Worm (Caenorhabditis elegans) whole organism, young adult: ENCODE results near the gene npp-5.
A peak's percentile ranks its signal among the peaks of the same experiment; 100 is the strongest.

Experiments used
- B0261.1 ChIP-seq: sonication (generic microtip); optimal IDR thresholded peaks from 2 replicates; lab custom pipeline; 2016; ENCODE audit warnings: mild to moderate bottlenecking, missing genetic modification characterization, moderate library complexity, missing compliant biosample characterization
- B0336.3 ChIP-seq: fragments of 200-800 bp; sonication (Bioruptor generic); IDR thresholded peaks from 2 replicates; pipeline ENCODE4 v1.3.6; 2022; ENCODE audit warnings: missing genetic modification characterization, missing compliant biosample characterization
- C06A6.2 ChIP-seq: fragments of 200-800 bp; sonication (Bioruptor generic); conservative IDR thresholded peaks from 2 replicates; pipeline ENCODE4 v1.3.6; 2022; ENCODE audit warnings: missing genetic modification characterization, missing compliant biosample characterization
- D2030.7 ChIP-seq: fragments of 200-800 bp; sonication (Bioruptor generic); IDR thresholded peaks from 2 replicates; pipeline ENCODE4 v1.3.6; 2022; ENCODE audit warnings: missing genetic modification reagents, missing genetic modification characterization, missing compliant biosample characterization
- F52B5.7 ChIP-seq: sonication (generic microtip); optimal IDR thresholded peaks from 2 replicates; lab custom pipeline; 2016; ENCODE audit warnings: mild to moderate bottlenecking, missing genetic modification characterization, missing compliant biosample characterization
- F57C9.4 ChIP-seq: sonication (generic microtip); optimal IDR thresholded peaks from 2 replicates; lab custom pipeline; 2017; ENCODE audit warnings: mild to moderate bottlenecking, missing genetic modification characterization, missing compliant biosample characterization
- K12H6.12 ChIP-seq: fragments of 200-800 bp; sonication (Bioruptor generic); optimal IDR thresholded peaks from 2 replicates; lab custom pipeline; 2018; ENCODE audit warnings: mild to moderate bottlenecking, missing genetic modification characterization, missing compliant biosample characterization
- T07F8.4 ChIP-seq: sonication (generic microtip); optimal IDR thresholded peaks from 2 replicates; lab custom pipeline; 2016; ENCODE audit warnings: mild to moderate bottlenecking, missing genetic modification characterization, moderate library complexity, missing compliant biosample characterization
- Y53F4B.3 ChIP-seq: fragments of 200-800 bp; sonication (Bioruptor generic); IDR thresholded peaks from 2 replicates; pipeline ENCODE4 v1.3.6; 2022; ENCODE audit warnings: missing genetic modification reagents, missing genetic modification characterization, missing compliant biosample characterization
- Y67H2A.10 ChIP-seq: fragments of 200-800 bp; sonication (Bioruptor generic); conservative IDR thresholded peaks from 2 replicates; pipeline ENCODE4 v1.3.6; 2022; ENCODE audit warnings: missing genetic modification reagents, missing genetic modification characterization, missing compliant biosample characterization
- Y95B8A.8 ChIP-seq: fragments of 200-800 bp; sonication (Bioruptor generic); IDR thresholded peaks from 2 replicates; pipeline ENCODE4 v1.3.6; 2022; ENCODE audit warnings: missing genetic modification reagents, missing genetic modification characterization, missing compliant biosample characterization
- ZK185.1 ChIP-seq: sonication (generic microtip); optimal IDR thresholded peaks from 2 replicates; lab custom pipeline; 2016; ENCODE audit warnings: mild to moderate bottlenecking, missing genetic modification characterization, missing compliant biosample characterization; ENCODE audit not compliant: poor library complexity, severe bottlenecking
- aptf-2 ChIP-seq: fragments of 200-800 bp; sonication (Bioruptor generic); conservative IDR thresholded peaks from 2 replicates; pipeline ENCODE4 v1.3.6; 2022; ENCODE audit warnings: missing genetic modification reagents, missing genetic modification characterization, missing compliant biosample characterization
- atf-7 ChIP-seq: sonication (generic microtip); optimal IDR thresholded peaks from 2 replicates; lab custom pipeline; 2017; ENCODE audit warnings: mild to moderate bottlenecking, missing genetic modification characterization, missing compliant biosample characterization
- attf-5 ChIP-seq: fragments of 200-800 bp; sonication (Bioruptor generic); optimal IDR thresholded peaks from 2 replicates; lab custom pipeline; 2018; ENCODE audit warnings: mild to moderate bottlenecking, missing genetic modification characterization, missing compliant biosample characterization
- bed-2 ChIP-seq: fragments of 200-800 bp; sonication (Bioruptor generic); IDR thresholded peaks from 2 replicates; pipeline ENCODE4 v1.3.6; 2022; ENCODE audit warnings: missing genetic modification reagents, missing genetic modification characterization, missing compliant biosample characterization
- cebp-1 ChIP-seq, 2 experiments: fragments of 200-800 bp in 1 of 2; sonication (Bioruptor generic) in 1 of 2; sonication (generic microtip) in 1 of 2; IDR thresholded peaks in 1 of 2; optimal IDR thresholded peaks in 1 of 2; 2 replicates each; pipeline versions ENCODE4 v1.3.6 to Lab custom; 2017 to 2022; ENCODE audit warnings: missing compliant biosample characterization in 2 of 2, missing genetic modification characterization in 2 of 2, mild to moderate bottlenecking in 1 of 2, missing genetic modification reagents in 1 of 2, moderate library complexity in 1 of 2
- cebp-2 ChIP-seq: fragments of 200-800 bp; sonication (Bioruptor generic); IDR thresholded peaks from 2 replicates; pipeline ENCODE4 v1.3.6; 2022; ENCODE audit warnings: missing genetic modification characterization, missing compliant biosample characterization
- ceh-27 ChIP-seq: fragments of 200-800 bp; sonication (Bioruptor generic); optimal IDR thresholded peaks from 2 replicates; lab custom pipeline; 2018; ENCODE audit warnings: mild to moderate bottlenecking, missing genetic modification characterization, moderate library complexity, missing compliant biosample characterization
- ceh-40 ChIP-seq: fragments of 200-800 bp; sonication (Bioruptor generic); IDR thresholded peaks from 2 replicates; pipeline ENCODE4 v1.3.6; 2022; ENCODE audit warnings: missing genetic modification characterization, missing compliant biosample characterization
- chd-7 ChIP-seq: sonication (generic microtip); optimal IDR thresholded peaks from 2 replicates; lab custom pipeline; 2016; ENCODE audit warnings: mild to moderate bottlenecking, missing genetic modification characterization, moderate library complexity, missing compliant biosample characterization
- egl-44 ChIP-seq: fragments of 200-800 bp; sonication (Bioruptor generic); IDR thresholded peaks from 2 replicates; pipeline ENCODE4 v1.3.6; 2022; ENCODE audit warnings: missing genetic modification reagents, missing genetic modification characterization, missing compliant biosample characterization
- ekl-4 ChIP-seq: fragments of 200-800 bp; sonication (Bioruptor generic); IDR thresholded peaks from 2 replicates; pipeline ENCODE4 v1.3.6; 2022; ENCODE audit warnings: missing genetic modification reagents, missing genetic modification characterization, missing compliant biosample characterization
- hmg-1.2 ChIP-seq: fragments of 200-800 bp; sonication (Bioruptor generic); IDR thresholded peaks from 2 replicates; pipeline ENCODE4 v1.3.6; 2022; ENCODE audit warnings: missing genetic modification reagents, missing genetic modification characterization, missing compliant biosample characterization
- hrde-1 ChIP-seq: sonication (generic microtip); optimal IDR thresholded peaks from 2 replicates; lab custom pipeline; 2016; ENCODE audit warnings: missing genetic modification characterization, mild to moderate bottlenecking, missing compliant biosample characterization, moderate library complexity, missing genotype, missing genetic modification reagents, borderline replicate concordance
- lin-40 ChIP-seq: sonication (generic microtip); optimal IDR thresholded peaks from 2 replicates; lab custom pipeline; 2016; ENCODE audit warnings: missing genetic modification characterization, mild to moderate bottlenecking, missing compliant biosample characterization, missing genotype, missing genetic modification reagents
- lin-54 ChIP-seq: fragments of 200-800 bp; sonication (Bioruptor generic); optimal IDR thresholded peaks from 2 replicates; lab custom pipeline; 2018; ENCODE audit warnings: mild to moderate bottlenecking, missing genetic modification characterization, missing compliant biosample characterization
- lir-1 ChIP-seq: fragments of 200-800 bp; sonication (Bioruptor generic); conservative IDR thresholded peaks from 2 replicates; pipeline ENCODE4 v1.3.6; 2022; ENCODE audit warnings: missing genetic modification reagents, missing genetic modification characterization, missing compliant biosample characterization
- lsl-1 ChIP-seq: fragments of 200-800 bp; sonication (Bioruptor generic); optimal IDR thresholded peaks from 2 replicates; lab custom pipeline; 2018; ENCODE audit warnings: mild to moderate bottlenecking, missing genetic modification characterization, moderate library complexity, missing compliant biosample characterization
- madf-10 ChIP-seq: sonication (generic microtip); optimal IDR thresholded peaks from 2 replicates; lab custom pipeline; 2016; ENCODE audit warnings: mild to moderate bottlenecking, missing genetic modification characterization, missing compliant biosample characterization
- madf-8 ChIP-seq: fragments of 200-800 bp; sonication (Bioruptor generic); conservative IDR thresholded peaks from 2 replicates; pipeline ENCODE4 v1.3.6; 2022; ENCODE audit warnings: missing genetic modification reagents, missing genetic modification characterization, missing compliant biosample characterization
- nfya-1 ChIP-seq: sonication (generic microtip); optimal IDR thresholded peaks from 2 replicates; lab custom pipeline; 2017; ENCODE audit warnings: antibody characterized with exemption, missing compliant biosample characterization, missing genetic modification characterization, borderline replicate concordance; ENCODE audit not compliant: insufficient read depth
- nfya-2 ChIP-seq: fragments of 200-800 bp; sonication (Bioruptor generic); IDR thresholded peaks from 2 replicates; pipeline ENCODE4 v1.3.6; 2022; ENCODE audit warnings: missing genetic modification reagents, missing genetic modification characterization, missing compliant biosample characterization
- nhr-27 ChIP-seq: fragments of 200-800 bp; sonication (Bioruptor generic); optimal IDR thresholded peaks from 2 replicates; lab custom pipeline; 2018; ENCODE audit warnings: mild to moderate bottlenecking, missing genetic modification characterization, moderate library complexity, missing compliant biosample characterization
- nhr-80 ChIP-seq: sonication (generic microtip); optimal IDR thresholded peaks from 2 replicates; lab custom pipeline; 2016; ENCODE audit warnings: missing genetic modification characterization, missing compliant biosample characterization
- rcor-1 ChIP-seq: fragments of 200-800 bp; sonication (Bioruptor generic); IDR thresholded peaks from 2 replicates; pipeline ENCODE4 v1.3.6; 2022; ENCODE audit warnings: missing genetic modification reagents, missing genetic modification characterization, missing compliant biosample characterization
- rec-8 ChIP-seq, 2 experiments: sonication (generic microtip); optimal IDR thresholded peaks; 2 replicates each; lab custom pipeline; 2016; ENCODE audit warnings: mild to moderate bottlenecking in 2 of 2, missing genetic modification characterization in 2 of 2, missing genetic modification reagents in 2 of 2, missing genotype in 2 of 2, missing biosample characterization in 1 of 2, missing compliant biosample characterization in 1 of 2, moderate library complexity in 1 of 2
- repo-1 ChIP-seq: sonication (generic microtip); optimal IDR thresholded peaks from 2 replicates; lab custom pipeline; 2017; ENCODE audit warnings: mild to moderate bottlenecking, missing genetic modification characterization, missing compliant biosample characterization
- snpc-4 ChIP-seq, 5 experiments: fragments of 150-350 bp in 1 of 5; sonication (generic microtip) in 4 of 5; optimal IDR thresholded peaks; 2 replicates each; lab custom pipeline; 2014 to 2018; ENCODE audit warnings: missing genetic modification characterization in 5 of 5, missing biosample characterization in 3 of 5, antibody characterized with exemption in 2 of 5, mild to moderate bottlenecking in 2 of 5, missing compliant biosample characterization in 2 of 5, missing genotype in 2 of 5, moderate library complexity in 2 of 5, missing genetic modification reagents in 1 of 5
- tbp1 ChIP-seq: fragments of 200-800 bp; sonication (Bioruptor generic); optimal IDR thresholded peaks from 2 replicates; lab custom pipeline; 2018; ENCODE audit warnings: mild to moderate bottlenecking, missing genetic modification characterization, missing compliant biosample characterization
- xnd-1 ChIP-seq: sonication (generic microtip); optimal IDR thresholded peaks from 2 replicates; lab custom pipeline; 2016; ENCODE audit warnings: missing genotype, missing genetic modification reagents, missing genetic modification characterization, missing compliant biosample characterization
- ztf-18 ChIP-seq: sonication (generic microtip); optimal IDR thresholded peaks from 2 replicates; lab custom pipeline; 2016; ENCODE audit warnings: missing genotype, mild to moderate bottlenecking, missing genetic modification characterization, missing compliant biosample characterization
- ztf-26 ChIP-seq: sonication (generic microtip); optimal IDR thresholded peaks from 2 replicates; lab custom pipeline; 2017; ENCODE audit warnings: missing genetic modification characterization, missing compliant biosample characterization
- ztf-6 ChIP-seq: fragments of 200-800 bp; sonication (Bioruptor generic); IDR thresholded peaks from 2 replicates; pipeline ENCODE4 v1.3.6; 2022; ENCODE audit warnings: missing genetic modification reagents, missing genetic modification characterization, missing compliant biosample characterization

The npp-5 gene

ce11 chrII:11619171-11619570, 19.6 kb upstream of the npp-5 start (continued):
- no peak for TF ChIP-seq bed-2 (GFP tag; lab: Robert Waterston, UW)
- no peak for TF ChIP-seq C06A6.2 (GFP tag; lab: Robert Waterston, UW)
- TF ChIP-seq cebp-2 (GFP tag; lab: Robert Waterston, UW) = no peak
- TF ChIP-seq tbp1 (GFP tag; lab: Kevin White, UChicago) = peak; percentile 18
- TF ChIP-seq cebp-1 (GFP tag; IDR thresholded peaks at IDR 0.05; lab: Robert Waterston, UW) = no peak
- peak; percentile 62 for TF ChIP-seq cebp-1 (tag; optimal IDR thresholded peaks at IDR 0.05; lab: Kevin White, UChicago)
- peak; percentile 57; the same call in 1 of the 2 replicates for TF ChIP-seq hmg-1.2 (GFP tag; lab: Robert Waterston, UW)
- TF ChIP-seq atf-7 (tag; lab: Kevin White, UChicago) = no peak
- no peak for TF ChIP-seq madf-10
- 0 out of 2 replicates have a peak, but pooled peaks have one; percentile 49 for TF ChIP-seq egl-44 (GFP tag; lab: Robert Waterston, UW)
- no peak for TF ChIP-seq ztf-6 (GFP tag; lab: Robert Waterston, UW)
- no peak for TF ChIP-seq B0261.1 (tag; lab: Kevin White, UChicago)
- peak; percentile 49 for TF ChIP-seq ceh-27 (GFP tag; lab: Kevin White, UChicago)
- TF ChIP-seq ztf-18 (tag; lab: Kevin White, UChicago) = no peak
- TF ChIP-seq snpc-4 (GFP tag; optimal IDR thresholded peaks at IDR 0.05; lab: Kevin White, UChicago) = no peak
- peak in 1 of 4 experiments; percentile 0 for TF ChIP-seq snpc-4 (tag; optimal IDR thresholded peaks at IDR 0.05; lab: Kevin White, UChicago)
- no peak for TF ChIP-seq xnd-1 (tag; lab: Kevin White, UChicago)
- TF ChIP-seq nfya-2 (GFP tag; lab: Robert Waterston, UW) = no peak
- no peak for TF ChIP-seq Y67H2A.10 (GFP tag; lab: Robert Waterston, UW)
- TF ChIP-seq lin-54 (GFP tag; lab: Kevin White, UChicago) = no peak
- TF ChIP-seq lin-40 (tag; lab: Kevin White, UChicago) = peak; percentile 47
- TF ChIP-seq ekl-4 = peak; percentile 28; the same call in 1 of the 2 replicates
- TF ChIP-seq, all 124 proteins: peak for 13

DNA sequence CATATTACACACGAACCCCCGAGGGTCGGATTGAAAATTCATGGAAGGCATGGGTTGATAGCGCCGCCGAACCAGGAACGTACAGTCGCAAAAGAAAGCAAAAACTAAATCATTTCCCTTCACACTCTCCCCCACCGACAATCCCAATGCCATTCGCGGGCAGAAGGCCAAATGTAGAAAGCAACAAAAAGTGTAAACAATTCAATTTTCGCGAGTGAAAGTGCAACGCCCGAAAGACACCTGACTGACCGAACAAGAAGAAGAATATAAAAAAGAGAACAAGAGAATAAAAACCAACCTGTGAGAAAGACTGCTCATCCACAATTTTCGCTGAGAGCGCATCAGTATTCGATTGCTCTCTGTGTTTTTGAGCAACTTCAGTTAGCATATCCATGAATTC, 18.1 kb upstream of the npp-5 start:
- TF ChIP-seq cebp-2 (GFP tag; lab: Robert Waterston, UW) (no peak), K12H6.12 (tag; lab: Kevin White, UChicago) (no peak), rcor-1 (GFP tag; lab: Robert Waterston, UW) (no peak), lsl-1 (no peak), lin-54 (GFP tag; lab: Kevin White, UChicago) (no peak), nhr-27 (tag; lab: Kevin White, UChicago) (no peak), attf-5 (GFP tag; lab: Kevin White, UChicago) (peak; percentile 8), F52B5.7 (no peak), repo-1 (tag; lab: Kevin White, UChicago) (no peak), T07F8.4 (no peak), hrde-1 (tag; lab: Kevin White, UChicago) (no peak), madf-10 (no peak), B0336.3 (GFP tag; lab: Robert Waterston, UW) (no peak), aptf-2 (no peak), lin-40 (tag; lab: Kevin White, UChicago) (peak; percentile 22), madf-8 (GFP tag; lab: Robert Waterston, UW) (no peak), Y95B8A.8 (GFP tag; lab: Robert Waterston, UW) (no peak), ztf-26 (tag; lab: Kevin White, UChicago) (peak; percentile 18), nfya-1 (tag; lab: Kevin White, UChicago) (no peak), F57C9.4 (tag; lab: Kevin White, UChicago) (no peak), chd-7 (no peak), cebp-1 (GFP tag; IDR thresholded peaks at IDR 0.05; lab: Robert Waterston, UW) (no peak), cebp-1 (tag; optimal IDR thresholded peaks at IDR 0.05; lab: Kevin White, UChicago) (no peak), D2030.7 (no peak), Y53F4B.3 (no peak), nhr-80 (tag; lab: Kevin White, UChicago) (no peak), ceh-27 (GFP tag; lab: Kevin White, UChicago) (no peak), rec-8 (tag; optimal IDR thresholded peaks at IDR 0.05; lab: Kevin White, UChicago) (no peak), C06A6.2 (GFP tag; lab: Robert Waterston, UW) (0 out of 2 replicates have a peak, but pooled peaks have one; percentile 15), ZK185.1 (no peak), ceh-40 (GFP tag; lab: Robert Waterston, UW) (no peak), lir-1 (GFP tag; lab: Robert Waterston, UW) (no peak)
